Fruit fly (Drosophila melanogaster): Measurements from ENCODE around the gene CG13999.

DNA sequence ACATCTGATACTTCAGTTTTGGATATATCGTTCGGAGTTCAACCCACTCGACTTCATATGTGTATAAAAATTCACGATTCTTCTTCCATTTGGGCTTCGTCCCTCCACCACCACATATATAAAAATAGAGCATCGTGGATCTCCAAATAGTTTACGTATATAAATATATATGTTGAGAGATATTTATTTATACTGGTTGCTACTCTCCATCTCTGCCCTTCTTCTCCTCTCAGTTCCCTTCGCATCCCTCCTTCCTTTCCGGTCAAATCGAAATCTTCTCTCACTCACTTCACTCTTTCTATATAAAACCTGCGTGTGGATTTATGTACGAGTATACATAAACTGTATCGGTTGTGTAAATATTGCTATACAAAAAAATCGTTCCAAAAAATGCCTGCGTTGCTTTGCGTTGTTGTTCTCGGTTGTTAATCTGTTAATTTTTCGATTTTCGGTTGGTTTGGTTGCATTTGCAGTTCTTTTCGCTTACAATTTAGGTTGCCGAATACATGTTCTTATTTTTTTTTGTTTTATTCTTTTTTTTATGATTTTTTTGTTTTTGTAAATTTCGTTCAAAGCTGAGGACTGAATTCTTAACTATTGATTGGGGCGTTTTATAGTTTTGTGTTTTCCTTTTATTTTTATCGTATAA, 16.4 kb upstream of the CG13999 start:
- no peak for TF ChIP-seq psq (optimal IDR thresholded peaks at IDR 0.05)
- no peak for TF ChIP-seq usp (GFP tag; optimal IDR thresholded peaks at IDR 0.05)
- TF ChIP-seq CG8478 (optimal IDR thresholded peaks at IDR 0.05), result no peak
- TF ChIP-seq EcR (GFP tag; optimal IDR thresholded peaks at IDR 0.05), result no peak
- TF ChIP-seq pan (optimal IDR thresholded peaks at IDR 0.05), result no peak
- TF ChIP-seq Dll (optimal IDR thresholded peaks at IDR 0.05), result no peak
